Worm (Caenorhabditis elegans) whole organism, L4/young adult: ENCODE data around the gene flp-1.

Experiments
- W03F9.2 ChIP-seq: fragments of 150-350 bp; optimal IDR thresholded peaks from 2 replicates; lab custom pipeline; 2014; ENCODE audit warnings: missing biosample characterization, missing genetic modification characterization
- dao-5 ChIP-seq: sonication (generic microtip); optimal IDR thresholded peaks from 2 replicates; lab custom pipeline; 2016; ENCODE audit warnings: missing genotype, missing genetic modification characterization, moderate library complexity, missing compliant biosample characterization
- him-1 ChIP-seq: sonication (generic microtip); optimal IDR thresholded peaks from 2 replicates; lab custom pipeline; 2016; ENCODE audit warnings: missing genotype, missing genetic modification reagents, missing genetic modification characterization, missing compliant biosample characterization

DNA sequence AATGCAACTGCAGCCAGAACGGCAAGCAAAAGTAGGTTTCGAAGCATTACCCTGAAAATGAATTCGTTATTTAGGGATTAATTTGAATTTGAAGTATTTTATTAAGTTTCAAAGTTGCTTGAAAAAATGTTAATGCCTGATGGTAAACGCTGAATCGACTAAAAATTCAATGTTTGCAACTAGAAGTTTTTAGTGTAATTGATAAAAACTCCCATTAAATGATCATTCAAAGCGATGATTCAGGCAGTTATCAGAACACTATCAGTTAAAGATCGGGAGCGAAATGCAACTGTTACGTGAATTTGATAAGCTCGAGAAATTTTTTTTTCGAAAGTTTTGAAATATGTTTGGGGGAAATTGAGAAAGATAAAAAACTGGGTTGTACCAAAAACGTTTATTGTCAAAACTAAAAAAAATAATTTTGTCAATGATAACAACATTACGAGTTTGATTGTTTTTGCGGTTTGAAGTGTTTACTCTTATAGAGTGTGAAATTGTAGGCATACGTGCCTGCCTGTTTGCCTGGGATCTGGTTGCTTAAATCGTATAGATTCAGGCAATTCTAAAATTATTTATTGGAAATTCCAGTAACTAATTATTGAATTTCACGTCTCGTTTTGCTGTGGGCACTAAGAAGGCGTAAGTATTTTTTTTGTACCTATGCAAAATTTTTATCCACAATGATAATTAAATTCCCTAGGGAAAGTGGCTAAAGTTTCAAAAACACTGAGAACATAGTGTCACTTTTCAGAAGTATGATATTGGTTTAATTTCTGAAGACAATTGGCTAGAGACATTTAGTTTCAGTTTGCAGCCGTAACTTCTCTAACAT, 14.7 kb downstream of the flp-1 start, which contains the start of gene pcp-3:
- no peak for TF ChIP-seq dao-5
- TF ChIP-seq W03F9.2 (tag; lab: Kevin White, UChicago), result no peak
- no peak for TF ChIP-seq him-1
